Worm (Caenorhabditis elegans): ENCODE data around the gene C33F10.11.
"Not testable (repeated sequence)": the region's sequence is repeated elsewhere in the genome, so short reads cannot be mapped to it uniquely, and the experiment has no call there.

C33F10.11 gene

DNA sequence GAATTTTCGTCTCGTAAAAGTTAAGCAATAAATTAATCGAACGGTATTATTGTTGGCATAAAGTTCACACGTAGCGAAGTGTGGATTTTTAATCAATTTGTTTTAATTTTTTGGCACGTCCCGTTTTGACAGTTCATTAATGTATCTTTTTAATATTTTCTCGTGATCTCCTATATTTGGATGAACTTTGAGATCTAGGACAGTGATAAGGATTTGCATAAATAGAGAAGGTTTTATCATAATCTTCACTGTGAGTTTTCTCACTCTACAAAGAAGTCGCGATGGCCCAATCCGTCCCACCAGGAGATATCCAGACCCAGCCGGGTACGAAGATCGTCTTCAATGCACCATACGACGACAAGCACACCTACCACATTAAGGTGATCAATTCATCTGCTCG is 9.5 kb downstream of the C33F10.11 start, which contains the start of the genes C33F10.8 and msp-40:
Gene C33F10.8, minus strand, starts transcription at position 101 of the 400 bp plus-strand sequence.
Gene msp-40, plus strand, starts transcription at position 282 of the 400 bp plus-strand sequence.
- TF ChIP-seq lsl-1 (GFP tag; optimal IDR thresholded peaks at IDR 0.05); ceh-58 (GFP tag; IDR thresholded peaks at IDR 0.05); sea-2 (GFP tag; IDR thresholded peaks at IDR 0.05): not testable (repeated sequence)

DNA sequence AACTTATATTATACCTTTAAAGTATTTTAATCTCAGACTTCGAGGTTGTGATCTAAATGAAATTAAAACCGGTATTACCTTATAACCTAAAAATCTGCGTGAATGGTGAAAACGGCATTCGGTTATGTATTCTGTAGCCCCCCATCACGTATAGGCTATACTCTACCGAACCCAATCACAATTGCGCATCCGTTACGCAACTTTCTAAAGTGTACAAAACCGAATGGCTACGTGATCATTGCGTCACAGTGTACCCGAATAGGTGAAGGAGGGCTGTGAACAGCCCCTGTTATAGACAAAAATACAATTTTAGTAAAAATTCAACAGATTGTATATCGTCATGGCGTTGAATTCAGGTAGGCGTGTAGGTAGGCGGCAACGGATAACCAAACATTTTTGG is 12.1 kb downstream of the C33F10.11 start:
- TF ChIP-seq C06A6.2 (GFP tag; conservative IDR thresholded peaks at IDR 0.05) = no peak
- no peak for TF ChIP-seq ztf-3 (GFP tag; optimal IDR thresholded peaks at IDR 0.05)
- TF ChIP-seq lsl-1 (GFP tag; optimal IDR thresholded peaks at IDR 0.05) = no peak
- TF ChIP-seq mel-28 (tag; optimal IDR thresholded peaks at IDR 0.05; ENCODE audit: borderline replicate concordance) = no peak
- TF ChIP-seq bed-2 (GFP tag; IDR thresholded peaks at IDR 0.05) = no peak
- TF ChIP-seq hlh-26 (GFP tag; conservative IDR thresholded peaks at IDR 0.05) = no peak
- TF ChIP-seq efl-1 (GFP tag; optimal IDR thresholded peaks at IDR 0.05) = no peak
- TF ChIP-seq F52B5.7 (tag; optimal IDR thresholded peaks at IDR 0.05) = no peak
- no peak for TF ChIP-seq atf-7 (tag; optimal IDR thresholded peaks at IDR 0.05)
- TF ChIP-seq lin-54 (GFP tag; optimal IDR thresholded peaks at IDR 0.05) = no peak
- no peak for TF ChIP-seq lir-1 (GFP tag; conservative IDR thresholded peaks at IDR 0.05)
- no peak for TF ChIP-seq F49E8.2 (tag; optimal IDR thresholded peaks at IDR 0.05; ENCODE audit: insufficient read depth)
- no peak for TF ChIP-seq aptf-2 (GFP tag; conservative IDR thresholded peaks at IDR 0.05)
- TF ChIP-seq fkh-3 (tag; optimal IDR thresholded peaks at IDR 0.05) = no peak
- TF ChIP-seq nhr-27 (tag; optimal IDR thresholded peaks at IDR 0.05) = no peak
- TF ChIP-seq Y56A3A.18 (GFP tag; IDR thresholded peaks at IDR 0.05) = no peak

DNA sequence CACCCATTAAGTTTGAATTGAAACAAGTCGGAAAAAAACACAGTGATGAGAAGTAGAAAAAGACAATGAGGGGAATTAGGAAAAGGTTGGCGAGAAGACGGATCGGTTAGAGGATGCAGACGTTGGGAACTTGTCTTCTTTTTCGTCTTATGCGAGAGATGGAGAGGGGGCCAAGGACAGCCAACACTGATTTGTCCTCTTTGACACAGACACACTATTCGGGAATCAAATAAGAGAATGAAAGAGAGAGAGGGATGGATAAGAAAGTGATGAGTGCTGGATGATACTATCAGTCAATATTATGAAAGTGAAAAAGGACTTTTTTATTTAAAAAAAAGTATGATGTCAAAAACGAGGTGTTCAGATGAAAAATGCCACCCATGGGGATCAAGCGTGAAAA is 12.9 kb downstream of the C33F10.11 start, which contains the start of gene lact-5:
Gene lact-5, minus strand, starts transcription at position 1 of the 400 bp plus-strand sequence.
- TF ChIP-seq nfya-1 (tag; optimal IDR thresholded peaks at IDR 0.05; ENCODE audit: borderline replicate concordance, insufficient read depth) (no peak), ztf-3 (GFP tag; optimal IDR thresholded peaks at IDR 0.05) (no peak), ccch-3 (GFP tag; optimal IDR thresholded peaks at IDR 0.05) (no peak), let-607 (tag; optimal IDR thresholded peaks at IDR 0.05) (no peak), T26A5.8 (tag; optimal IDR thresholded peaks at IDR 0.05) (no peak), ztf-25 (GFP tag; IDR thresholded peaks at IDR 0.05) (no peak), F52B5.7 (tag; optimal IDR thresholded peaks at IDR 0.05) (no peak), lsy-27 (tag; optimal IDR thresholded peaks at IDR 0.05; ENCODE audit: borderline replicate concordance, insufficient read depth) (no peak), Y79H2A.3 (GFP tag; conservative IDR thresholded peaks at IDR 0.05) (no peak), egrh-3 (GFP tag; IDR thresholded peaks at IDR 0.05) (no peak), egl-44 (GFP tag; IDR thresholded peaks at IDR 0.05) (no peak), K12H6.12 (tag; optimal IDR thresholded peaks at IDR 0.05) (no peak), unc-62 (GFP tag; optimal IDR thresholded peaks at IDR 0.05) (no peak), lin-54 (GFP tag; optimal IDR thresholded peaks at IDR 0.05) (no peak), chd-7 (tag; optimal IDR thresholded peaks at IDR 0.05) (no peak), zim-3 (tag; optimal IDR thresholded peaks at IDR 0.05) (no peak)

DNA sequence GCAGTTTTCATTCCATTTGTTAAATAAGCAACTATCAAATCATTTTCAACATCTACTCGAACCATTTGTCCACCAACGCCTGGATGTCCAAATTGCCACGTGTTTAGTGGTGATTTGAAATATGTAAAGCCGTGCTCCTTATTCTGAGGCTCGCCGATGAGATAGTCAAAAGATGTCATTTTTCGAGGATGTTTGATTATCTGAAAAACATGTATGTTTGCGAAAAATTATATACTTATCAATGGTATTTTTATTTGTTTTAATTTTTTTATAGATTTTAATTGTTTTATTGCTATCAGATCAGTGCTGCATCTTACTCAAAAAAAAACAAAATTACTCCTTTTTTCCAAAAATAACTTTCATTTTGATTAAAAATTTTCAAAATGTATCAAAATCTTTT is 15.9 kb downstream of the C33F10.11 start:
- TF ChIP-seq F22D6.2 (tag; optimal IDR thresholded peaks at IDR 0.05) = no peak
- TF ChIP-seq aptf-2 (GFP tag; conservative IDR thresholded peaks at IDR 0.05) = no peak
- no peak for TF ChIP-seq snpc-1.1 (tag; optimal IDR thresholded peaks at IDR 0.05; ENCODE audit: insufficient read depth)
- TF ChIP-seq attf-5 (GFP tag; optimal IDR thresholded peaks at IDR 0.05) = no peak
- no peak for TF ChIP-seq snpc-4 (GFP tag; optimal IDR thresholded peaks at IDR 0.05)
- TF ChIP-seq snpc-4 (tag; optimal IDR thresholded peaks at IDR 0.05) = no peak
- no peak for TF ChIP-seq nfya-1 (tag; optimal IDR thresholded peaks at IDR 0.05; ENCODE audit: borderline replicate concordance, insufficient read depth)
- TF ChIP-seq efl-1 (GFP tag; optimal IDR thresholded peaks at IDR 0.05) = no peak
- no peak for TF ChIP-seq ztf-22 (GFP tag; optimal IDR thresholded peaks at IDR 0.05)
- TF ChIP-seq tbp1 (GFP tag; optimal IDR thresholded peaks at IDR 0.05) = no peak
- TF ChIP-seq aptf-3 (GFP tag; IDR thresholded peaks at IDR 0.05) = no peak
- TF ChIP-seq B0336.3 (GFP tag; IDR thresholded peaks at IDR 0.05) = no peak
- no peak for TF ChIP-seq rpc-1 (optimal IDR thresholded peaks at IDR 0.05)
- TF ChIP-seq rpc-1 (tag; optimal IDR thresholded peaks at IDR 0.05) = no peak
- no peak for TF ChIP-seq hmg-1.2 (GFP tag; IDR thresholded peaks at IDR 0.05)
- TF ChIP-seq lin-26 (GFP tag; IDR thresholded peaks at IDR 0.05) = no peak
- TF ChIP-seq madf-3 (GFP tag; IDR thresholded peaks at IDR 0.05) = no peak
